Fruit fly (Drosophila melanogaster): ENCODE measurements around the gene TotC.
A peak's percentile ranks its signal among the peaks of the same experiment; 100 is the strongest.

The TotC gene

DNA sequence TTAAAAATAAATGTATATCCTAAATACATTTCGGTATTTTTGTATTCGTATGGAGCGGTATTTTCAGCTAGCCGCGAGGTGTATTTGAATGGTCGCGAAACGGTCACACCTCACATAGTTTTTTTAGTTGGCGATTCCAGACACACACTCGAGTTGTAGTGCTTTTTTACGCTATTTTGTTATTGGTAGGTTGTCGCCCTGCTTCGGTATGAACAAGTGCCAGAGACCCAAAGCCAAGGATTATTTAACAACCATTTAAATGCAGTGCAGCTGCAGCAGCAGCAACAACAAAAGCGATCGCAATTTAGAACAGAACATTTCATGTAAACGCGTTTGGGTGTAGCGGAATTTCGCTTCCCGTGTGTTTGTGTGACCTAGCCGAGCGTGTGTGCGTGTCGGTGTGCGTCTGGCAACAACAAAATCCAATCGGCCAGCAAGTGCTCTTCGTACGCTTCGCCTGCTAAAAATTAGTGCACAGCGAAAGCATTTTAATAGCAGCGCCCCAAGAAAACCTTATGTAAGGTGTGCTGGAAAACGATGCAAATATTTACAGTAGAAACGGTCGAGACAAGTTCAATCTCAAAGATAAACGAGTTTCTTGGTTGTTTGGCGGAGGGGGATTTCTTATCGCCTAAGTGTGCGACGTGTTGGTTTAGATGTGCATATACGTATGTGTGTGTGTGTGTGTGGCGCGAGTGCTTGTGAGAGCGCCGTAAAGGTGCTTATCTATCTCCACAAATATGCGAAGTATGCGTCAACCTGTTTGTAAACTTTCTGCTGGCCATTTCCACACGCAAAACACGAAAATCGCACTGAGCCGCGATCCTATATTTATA is 39.9 kb upstream of the TotC start, which contains the start of gene Synd (continued):
- TF ChIP-seq CG10654 (GFP tag; optimal IDR thresholded peaks at IDR 0.05) (no peak), ERR (GFP tag; optimal IDR thresholded peaks at IDR 0.05) (no peak), CG8388 (GFP tag; optimal IDR thresholded peaks at IDR 0.05) (peak; percentile 4), dati (GFP tag; IDR thresholded peaks at IDR 0.05) (no peak), NFAT (GFP tag; IDR thresholded peaks at IDR 0.05) (no peak; the same call in 1 of the 2 replicates), trh (GFP tag; optimal IDR thresholded peaks at IDR 0.05) (no peak), rib (GFP tag; IDR thresholded peaks at IDR 0.05) (no peak; the same call in 1 of the 2 replicates), grau (tag; optimal IDR thresholded peaks at IDR 0.05) (peak; percentile 17), CG2712 (tag; optimal IDR thresholded peaks at IDR 0.05) (peak; percentile 11), az2 (GFP tag; optimal IDR thresholded peaks at IDR 0.05) (no peak), Jarid2 (GFP tag; optimal IDR thresholded peaks at IDR 0.05) (peak; percentile 83), Mes4 (GFP tag; optimal IDR thresholded peaks at IDR 0.05) (no peak), CG10431 (GFP tag; optimal IDR thresholded peaks at IDR 0.05) (peak; percentile 79), Tbp (GFP tag; optimal IDR thresholded peaks at IDR 0.05) (peak; percentile 19), Opbp (GFP tag; IDR thresholded peaks at IDR 0.05; ENCODE audit: partially characterized antibody) (no peak), CG1024 (GFP tag; IDR thresholded peaks at IDR 0.05) (no peak), slp2 (GFP tag; optimal IDR thresholded peaks at IDR 0.05) (no peak), CG18764 (GFP tag; optimal IDR thresholded peaks at IDR 0.05) (no peak), her (GFP tag; optimal IDR thresholded peaks at IDR 0.05) (peak; percentile 23), ac (GFP tag; optimal IDR thresholded peaks at IDR 0.05) (no peak), unc-4 (GFP tag; IDR thresholded peaks at IDR 0.05; ENCODE audit: partially characterized antibody) (peak; percentile 49; the same call in 1 of the 2 replicates), tup (GFP tag; optimal IDR thresholded peaks at IDR 0.05) (no peak), NC2α (GFP tag; optimal IDR thresholded peaks at IDR 0.05) (no peak), sisA (GFP tag; IDR thresholded peaks at IDR 0.05) (no peak), crol (GFP tag; IDR thresholded peaks at IDR 0.05) (0 out of 2 replicates have a peak, but pooled peaks have one; percentile 26), ab (GFP tag; optimal IDR thresholded peaks at IDR 0.05) (no peak), Bteb2 (GFP tag; optimal IDR thresholded peaks at IDR 0.05) (no peak), ftz-f1 (GFP tag; optimal IDR thresholded peaks at IDR 0.05) (no peak), C15 (GFP tag; IDR thresholded peaks at IDR 0.05) (no peak), prd (optimal IDR thresholded peaks at IDR 0.05) (no peak), prd (GFP tag; IDR thresholded peaks at IDR 0.05) (no peak), sim (GFP tag; IDR thresholded peaks at IDR 0.05) (no peak), CG11696 (GFP tag; IDR thresholded peaks at IDR 0.05) (no peak), Dp (GFP tag; optimal IDR thresholded peaks at IDR 0.05) (peak; percentile 31), wek (GFP tag; optimal IDR thresholded peaks at IDR 0.05) (no peak), cg (GFP tag; optimal IDR thresholded peaks at IDR 0.05) (peak; percentile 96), CG7357 (GFP tag; IDR thresholded peaks at IDR 0.05) (peak; percentile 24; the same call in 1 of the 3 replicates), wor (GFP tag; IDR thresholded peaks at IDR 0.05) (no peak), CG18011 (GFP tag; optimal IDR thresholded peaks at IDR 0.05) (peak; percentile 2), CG9876 (GFP tag; optimal IDR thresholded peaks at IDR 0.05) (no peak), maf-S (GFP tag; optimal IDR thresholded peaks at IDR 0.05) (no peak), en (GFP tag; optimal IDR thresholded peaks at IDR 0.05) (no peak), CG30431 (GFP tag; optimal IDR thresholded peaks at IDR 0.05) (no peak), CG5953 (GFP tag; IDR thresholded peaks at IDR 0.05) (no peak), CG2199 (GFP tag; IDR thresholded peaks at IDR 0.05) (no peak), CG7556 (GFP tag; optimal IDR thresholded peaks at IDR 0.05) (peak; percentile 20), HmgD (GFP tag; optimal IDR thresholded peaks at IDR 0.05) (no peak), hkb (optimal IDR thresholded peaks at IDR 0.05) (no peak), hkb (GFP tag; IDR thresholded peaks at IDR 0.05) (no peak), ap (GFP tag; IDR thresholded peaks at IDR 0.05) (no peak), CG10209 (GFP tag; optimal IDR thresholded peaks at IDR 0.05) (no peak)

Data from whole organism, embryonic.